Fruit fly (Drosophila melanogaster) whole organism: ENCODE measurements around the gene CG13097.
A peak's percentile ranks its signal among the peaks of the same experiment; 100 is the strongest.

Experiments used
- CG8478 ChIP-seq: fragments of >200 bp; optimal IDR thresholded peaks from 2 replicates; lab custom pipeline; 2018; ENCODE audit warnings: inconsistent platforms
- Dll ChIP-seq: fragments of >200 bp; optimal IDR thresholded peaks from 2 replicates; lab custom pipeline; 2017
- EcR ChIP-seq, 2 experiments: fragments of >200 bp; optimal IDR thresholded peaks; 2 replicates each; lab custom pipeline; 2017; ENCODE audit warnings: missing biosample characterization in 2 of 2, missing genetic modification characterization in 2 of 2, missing genetic modification reagents in 2 of 2
- pan ChIP-seq: fragments of >200 bp; optimal IDR thresholded peaks from 2 replicates; lab custom pipeline; 2017

DNA sequence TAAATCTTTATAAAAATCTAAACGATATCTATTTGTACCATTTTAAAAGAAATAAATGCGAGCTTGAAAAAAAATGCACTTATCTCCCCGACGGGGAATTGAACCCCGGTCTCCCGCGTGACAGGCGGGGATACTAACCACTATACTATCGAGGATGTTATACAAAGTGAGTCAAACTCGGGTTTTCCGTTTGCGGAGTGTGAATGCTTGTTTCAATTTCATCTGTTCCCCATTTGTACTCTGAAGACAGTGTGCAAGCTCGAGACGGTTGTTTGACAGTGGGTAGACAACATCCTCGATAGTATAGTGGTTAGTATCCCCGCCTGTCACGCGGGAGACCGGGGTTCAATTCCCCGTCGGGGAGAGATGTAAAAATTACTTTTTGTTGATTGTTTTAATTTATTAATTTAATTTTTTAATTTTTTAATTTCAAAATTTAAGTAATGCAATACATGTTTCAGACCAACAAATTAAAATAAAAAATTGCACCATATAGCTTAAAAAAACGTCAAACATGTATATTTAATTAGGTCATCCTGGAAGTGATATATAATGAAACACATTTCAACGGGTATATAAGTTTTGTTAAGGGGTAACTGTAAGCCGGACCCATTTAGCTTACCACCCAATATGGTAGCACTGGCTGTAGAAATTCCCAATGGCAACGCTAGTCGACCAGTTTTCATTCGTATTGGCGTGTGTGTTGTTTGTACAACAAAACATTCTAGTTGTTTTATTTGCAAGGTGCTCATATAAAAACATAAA, 27.0 kb upstream of the CG13097 start, which contains the start of gene Sema1a:
- TF ChIP-seq Dll (lab: Kevin White, UChicago) (no peak), pan (lab: Kevin White, UChicago) (peak; percentile 84), CG8478 (lab: Kevin White, UChicago) (no peak), EcR (GFP tag; optimal IDR thresholded peaks at IDR 0.05; lab: Kevin White, UChicago) (no peak)
